Fruit fly (Drosophila melanogaster) whole organism, embryonic: Measurements from ENCODE around the gene klar.

ENCODE experiments used
- B-H2 ChIP-seq: fragments of 200-800 bp; sonication (Bioruptor generic); optimal IDR thresholded peaks from 2 replicates; lab custom pipeline; 2018; ENCODE audit warnings: missing biosample characterization, mild to moderate bottlenecking, missing genetic modification characterization
- CG10267 ChIP-seq: fragments of 200-800 bp; sonication (Bioruptor generic); optimal IDR thresholded peaks from 2 replicates; lab custom pipeline; 2018; ENCODE audit warnings: missing biosample characterization, mild to moderate bottlenecking, missing genetic modification characterization, moderate library complexity
- CG10543 ChIP-seq: fragments of 200-800 bp; sonication (Bioruptor generic); optimal IDR thresholded peaks from 3 replicates; lab custom pipeline; 2017; ENCODE audit warnings: missing biosample characterization, mild to moderate bottlenecking, missing genetic modification characterization, moderate library complexity
- CG1233 ChIP-seq: fragments of 200-800 bp; sonication (Bioruptor generic); optimal IDR thresholded peaks from 4 replicates; lab custom pipeline; 2018; ENCODE audit warnings: missing biosample characterization, mild to moderate bottlenecking, missing genetic modification characterization
- CG12769 ChIP-seq: fragments of 200-800 bp; sonication (Bioruptor generic); optimal IDR thresholded peaks from 2 replicates; lab custom pipeline; 2019; ENCODE audit warnings: missing biosample characterization, mild to moderate bottlenecking, missing genetic modification characterization, moderate library complexity
- CG14441 ChIP-seq: fragments of 200-800 bp; sonication (Bioruptor generic); IDR thresholded peaks from 2 replicates; pipeline ENCODE4 v1.3.6; 2022; ENCODE audit warnings: missing biosample characterization, missing genetic modification characterization
- CG1647 ChIP-seq: fragments of 200-800 bp; sonication (Bioruptor generic); optimal IDR thresholded peaks from 3 replicates; lab custom pipeline; 2016; ENCODE audit warnings: missing biosample characterization, missing genetic modification characterization
- CG16815 ChIP-seq: fragments of 200-800 bp; sonication (Bioruptor generic); optimal IDR thresholded peaks from 3 replicates; lab custom pipeline; 2017; ENCODE audit warnings: missing biosample characterization, mild to moderate bottlenecking, missing genetic modification characterization
- CG17186 ChIP-seq: fragments of 200-800 bp; sonication (Bioruptor generic); optimal IDR thresholded peaks from 3 replicates; lab custom pipeline; 2017; ENCODE audit warnings: missing biosample characterization, missing genetic modification reagents, missing genetic modification characterization
- CG17568 ChIP-seq: fragments of 200-800 bp; sonication (Bioruptor generic); optimal IDR thresholded peaks from 2 replicates; lab custom pipeline; 2018; ENCODE audit warnings: missing biosample characterization, mild to moderate bottlenecking, missing genetic modification characterization, moderate library complexity
- CG2116 ChIP-seq: fragments of 200-800 bp; sonication (Bioruptor generic); optimal IDR thresholded peaks from 3 replicates; lab custom pipeline; 2018; ENCODE audit warnings: missing biosample characterization, mild to moderate bottlenecking, missing genetic modification characterization
- CG2678 ChIP-seq: fragments of 200-800 bp; sonication (Bioruptor generic); optimal IDR thresholded peaks from 3 replicates; lab custom pipeline; 2019; ENCODE audit warnings: missing biosample characterization, mild to moderate bottlenecking, missing genetic modification characterization, moderate library complexity
- CG31388 ChIP-seq: fragments of 200-800 bp; sonication (Bioruptor generic); optimal IDR thresholded peaks from 2 replicates; lab custom pipeline; 2016; ENCODE audit warnings: missing biosample characterization, missing genetic modification characterization
- CG3726 ChIP-seq: fragments of 200-800 bp; sonication (Bioruptor generic); IDR thresholded peaks from 3 replicates; pipeline ENCODE4, ENCODE4 v1.3.6; 2022; ENCODE audit warnings: missing biosample characterization, missing genetic modification characterization
- CG4282 ChIP-seq: fragments of 200-800 bp; sonication (Bioruptor generic); optimal IDR thresholded peaks from 2 replicates; lab custom pipeline; 2016; ENCODE audit warnings: missing biosample characterization, missing genetic modification characterization
- CG4360 ChIP-seq: fragments of 200-800 bp; sonication (Bioruptor generic); IDR thresholded peaks from 2 replicates; pipeline ENCODE4 v1.3.6; 2022; ENCODE audit warnings: missing biosample characterization, missing genetic modification characterization
- CG4707 ChIP-seq: fragments of 200-800 bp; sonication (Bioruptor generic); optimal IDR thresholded peaks from 2 replicates; lab custom pipeline; 2018; ENCODE audit warnings: missing biosample characterization, mild to moderate bottlenecking, missing genetic modification characterization, moderate library complexity
- CG4854 ChIP-seq: fragments of 200-800 bp; sonication (Bioruptor generic); optimal IDR thresholded peaks from 2 replicates; lab custom pipeline; 2016; ENCODE audit warnings: missing biosample characterization, missing genetic modification characterization, inconsistent platforms
- CG8290 ChIP-seq, 3 experiments: fragments of 200-800 bp; sonication (Bioruptor generic); optimal IDR thresholded peaks; 2 replicates each; lab custom pipeline; 2016 to 2019; ENCODE audit warnings: missing biosample characterization in 3 of 3, missing genetic modification characterization in 3 of 3, mild to moderate bottlenecking in 2 of 3, moderate library complexity in 1 of 3
- CHES-1-like ChIP-seq: fragments of 200-800 bp; sonication (Bioruptor generic); optimal IDR thresholded peaks from 2 replicates; lab custom pipeline; 2016; ENCODE audit warnings: missing biosample characterization, missing genetic modification characterization
- D19B ChIP-seq: fragments of 200-800 bp; sonication (Bioruptor generic); optimal IDR thresholded peaks from 2 replicates; lab custom pipeline; 2017; ENCODE audit warnings: missing biosample characterization, mild to moderate bottlenecking, missing genetic modification characterization
- Doc3 ChIP-seq: fragments of 200-800 bp; sonication (Bioruptor generic); IDR thresholded peaks from 3 replicates; pipeline ENCODE4 v1.3.6; 2022; ENCODE audit warnings: missing biosample characterization, missing genetic modification characterization; ENCODE audit not compliant: partially characterized antibody
- Dref ChIP-seq: fragments of 200-800 bp; sonication (Bioruptor generic); IDR thresholded peaks from 2 replicates; pipeline ENCODE4 v1.3.6; 2022; ENCODE audit warnings: missing biosample characterization, missing genetic modification characterization
- Hr39 ChIP-seq: fragments of >200 bp; optimal IDR thresholded peaks from 2 replicates; lab custom pipeline; 2017
- NC2α ChIP-seq: fragments of 200-800 bp; sonication (Bioruptor generic); optimal IDR thresholded peaks from 2 replicates; lab custom pipeline; 2016; ENCODE audit warnings: missing biosample characterization, missing genetic modification characterization
- Nf-YA ChIP-seq: fragments of 200-800 bp; sonication (Bioruptor generic); IDR thresholded peaks from 2 replicates; pipeline ENCODE4 v1.3.6; 2022; ENCODE audit warnings: missing biosample characterization, missing genetic modification characterization
- abd-A ChIP-seq: fragments of 200-800 bp; sonication (Bioruptor generic); optimal IDR thresholded peaks from 3 replicates; lab custom pipeline; 2019; ENCODE audit warnings: missing biosample characterization, mild to moderate bottlenecking, missing genetic modification characterization, moderate library complexity
- ap ChIP-seq: fragments of 200-800 bp; sonication (Bioruptor generic); IDR thresholded peaks from 2 replicates; pipeline ENCODE4 v1.3.6; 2022; ENCODE audit warnings: missing biosample characterization, missing genetic modification characterization
- ara ChIP-seq: fragments of 200-800 bp; sonication (Bioruptor generic); IDR thresholded peaks from 2 replicates; pipeline ENCODE4 v1.3.6; 2022; ENCODE audit warnings: missing biosample characterization, missing genetic modification characterization
- ato ChIP-seq: fragments of 200-800 bp; sonication (Bioruptor generic); IDR thresholded peaks from 2 replicates; pipeline ENCODE4 v1.3.6; 2022; ENCODE audit warnings: missing biosample characterization, missing genetic modification characterization; ENCODE audit not compliant: partially characterized antibody
- bigmax ChIP-seq: fragments of 200-800 bp; sonication (Bioruptor generic); optimal IDR thresholded peaks from 2 replicates; lab custom pipeline; 2018; ENCODE audit warnings: missing biosample characterization, mild to moderate bottlenecking, missing genetic modification characterization
- cad ChIP-seq: fragments of >200 bp; optimal IDR thresholded peaks from 2 replicates; lab custom pipeline; 2017; ENCODE audit warnings: missing biosample characterization, missing genetic modification characterization
- eve ChIP-seq, 2 experiments: fragments of >200 bp; optimal IDR thresholded peaks; 2 replicates each; lab custom pipeline; 2017; ENCODE audit warnings: missing biosample characterization in 2 of 2, missing genetic modification characterization in 2 of 2
- ewg ChIP-seq: fragments of 200-800 bp; sonication (Bioruptor generic); optimal IDR thresholded peaks from 3 replicates; lab custom pipeline; 2017; ENCODE audit warnings: mild to moderate bottlenecking, missing biosample characterization, missing genetic modification reagents, missing genetic modification characterization
- grau ChIP-seq: fragments of 200-800 bp; optimal IDR thresholded peaks from 3 replicates; lab custom pipeline; 2019; ENCODE audit warnings: missing biosample characterization, mild to moderate bottlenecking, missing genetic modification characterization, moderate library complexity
- hbn ChIP-seq: fragments of 200-800 bp; sonication (Bioruptor generic); IDR thresholded peaks from 2 replicates; pipeline ENCODE4 v1.3.6; 2022; ENCODE audit warnings: missing biosample characterization, missing genetic modification characterization; ENCODE audit not compliant: partially characterized antibody
- insv ChIP-seq, 2 experiments: fragments of 200-800 bp; sonication (Bioruptor generic); optimal IDR thresholded peaks; 3 replicates each; lab custom pipeline; 2016 to 2018; ENCODE audit warnings: missing biosample characterization in 2 of 2, missing genetic modification characterization in 2 of 2
- inv ChIP-seq: fragments of 200-800 bp; sonication (Bioruptor generic); IDR thresholded peaks from 2 replicates; pipeline ENCODE4 v1.3.6; 2022; ENCODE audit warnings: missing biosample characterization, missing genetic modification characterization; ENCODE audit not compliant: partially characterized antibody
- klu ChIP-seq: fragments of 200-800 bp; sonication (Bioruptor generic); IDR thresholded peaks from 2 replicates; pipeline ENCODE4 v1.3.6; 2022; ENCODE audit warnings: missing biosample characterization, missing genetic modification characterization
- pfk ChIP-seq: fragments of 200-800 bp; sonication (Bioruptor generic); optimal IDR thresholded peaks from 2 replicates; lab custom pipeline; 2018; ENCODE audit warnings: missing biosample characterization, mild to moderate bottlenecking, missing genetic modification characterization, moderate library complexity
- pros ChIP-seq: fragments of 200-800 bp; sonication (Bioruptor generic); optimal IDR thresholded peaks from 3 replicates; lab custom pipeline; 2019; ENCODE audit warnings: missing biosample characterization, mild to moderate bottlenecking, missing genetic modification characterization, moderate library complexity
- repo ChIP-seq: fragments of 200-800 bp; sonication (Bioruptor generic); optimal IDR thresholded peaks from 2 replicates; lab custom pipeline; 2016; ENCODE audit warnings: missing biosample characterization, missing genetic modification characterization
- sc ChIP-seq, 3 experiments: fragments of >200 bp in 2 of 3; fragments of 200-800 bp in 1 of 3; sonication (Bioruptor generic) in 1 of 3; optimal IDR thresholded peaks; 2 replicates in 2 of 3; 3 replicates in 1 of 3; lab custom pipeline; 2017; ENCODE audit warnings: mild to moderate bottlenecking in 1 of 3, missing biosample characterization in 1 of 3, missing genetic modification characterization in 1 of 3, missing genetic modification reagents in 1 of 3
- sens ChIP-seq: fragments of 200-800 bp; sonication (Bioruptor generic); peaks from one replicate; lab custom pipeline; 2016; ENCODE audit warnings: missing biosample characterization, missing genetic modification characterization
- sima ChIP-seq: fragments of 200-800 bp; sonication (Bioruptor generic); optimal IDR thresholded peaks from 2 replicates; lab custom pipeline; 2016; ENCODE audit warnings: missing biosample characterization, missing genetic modification characterization
- sna ChIP-seq: fragments of 200-800 bp; sonication (Bioruptor generic); IDR thresholded peaks from 2 replicates; pipeline ENCODE4 v1.3.6; 2022; ENCODE audit warnings: missing biosample characterization, missing genetic modification characterization; ENCODE audit not compliant: partially characterized antibody
- so ChIP-seq: fragments of 200-800 bp; sonication (Bioruptor generic); IDR thresholded peaks from 3 replicates; pipeline ENCODE4 v1.3.6; 2022; ENCODE audit warnings: missing biosample characterization, missing genetic modification characterization
- yki ChIP-seq: fragments of >200 bp; optimal IDR thresholded peaks from 3 replicates; lab custom pipeline; 2018

The klar gene

dm6 chr3L:548304-549198, 8.1 kb upstream of the klar start (continued):
- TF ChIP-seq CG8290 (GFP tag; optimal IDR thresholded peaks at IDR 0.05; lab: Kevin White, UChicago) (no peak), CG8290 (tag; optimal IDR thresholded peaks at IDR 0.05; lab: Kevin White, UChicago) (peak in 1 of 2 experiments; percentile 25), klu (GFP tag; lab: Robert Waterston, UW) (no peak), CG3726 (0 out of 3 replicates have a peak, but pooled peaks have one; percentile 47), B-H2 (GFP tag; lab: Kevin White, UChicago) (peak; percentile 75), repo (GFP tag; lab: Kevin White, UChicago) (no peak), cad (GFP tag; lab: Kevin White, UChicago) (no peak), hbn (GFP tag; lab: Robert Waterston, UW) (no peak), Doc3 (GFP tag; lab: Robert Waterston, UW) (no peak), ato (no peak), CG10267 (tag; lab: Kevin White, UChicago) (no peak), sens (GFP tag; lab: Kevin White, UChicago) (peak; percentile 73), CG10543 (peak; percentile 64), CG4854 (no peak), grau (tag; lab: Kevin White, UChicago) (peak; percentile 6), ara (GFP tag; lab: Robert Waterston, UW) (no peak), CG1647 (GFP tag; lab: Kevin White, UChicago) (no peak), sc (optimal IDR thresholded peaks at IDR 0.05; lab: Kevin White, UChicago) (no peak), sc (GFP tag; optimal IDR thresholded peaks at IDR 0.05; lab: Kevin White, UChicago) (no peak), sima (GFP tag; lab: Kevin White, UChicago) (no peak), CG17186 (GFP tag; lab: Kevin White, UChicago) (no peak), ewg (GFP tag; lab: Kevin White, UChicago) (no peak), Nf-YA (0 out of 2 replicates have a peak, but pooled peaks have one; percentile 11), Hr39 (lab: Kevin White, UChicago) (no peak), CG4707 (GFP tag; lab: Kevin White, UChicago) (no peak), insv (GFP tag; optimal IDR thresholded peaks at IDR 0.05; lab: Kevin White, UChicago) (no peak), Dref (GFP tag; lab: Robert Waterston, UW) (peak; percentile 47), eve (GFP tag; optimal IDR thresholded peaks at IDR 0.05; lab: Kevin White, UChicago) (peak in 1 of 2 experiments; percentile 23), CG4282 (GFP tag; lab: Kevin White, UChicago) (no peak), CG12769 (peak; percentile 11), CG31388 (GFP tag; lab: Kevin White, UChicago) (no peak), CG16815 (GFP tag; lab: Kevin White, UChicago) (no peak), CG14441 (no peak), pros (no peak), D19B (GFP tag; lab: Kevin White, UChicago) (peak; percentile 7), so (GFP tag; lab: Robert Waterston, UW) (no peak), pfk (peak; percentile 15), CG17568 (GFP tag; lab: Kevin White, UChicago) (no peak), ap (GFP tag; lab: Robert Waterston, UW) (no peak), abd-A (peak; percentile 28), sna (peak; percentile 25), CG2678 (peak; percentile 40), NC2α (GFP tag; lab: Kevin White, UChicago) (no peak), CG1233 (no peak), inv (no peak), bigmax (GFP tag; lab: Kevin White, UChicago) (no peak), yki (no peak), CG2116 (no peak), CG4360 (GFP tag; lab: Robert Waterston, UW) (no peak), CHES-1-like (no peak)
